Fruit fly (Drosophila melanogaster): ENCODE measurements around the gene Non2.

Gene Non2

DNA sequence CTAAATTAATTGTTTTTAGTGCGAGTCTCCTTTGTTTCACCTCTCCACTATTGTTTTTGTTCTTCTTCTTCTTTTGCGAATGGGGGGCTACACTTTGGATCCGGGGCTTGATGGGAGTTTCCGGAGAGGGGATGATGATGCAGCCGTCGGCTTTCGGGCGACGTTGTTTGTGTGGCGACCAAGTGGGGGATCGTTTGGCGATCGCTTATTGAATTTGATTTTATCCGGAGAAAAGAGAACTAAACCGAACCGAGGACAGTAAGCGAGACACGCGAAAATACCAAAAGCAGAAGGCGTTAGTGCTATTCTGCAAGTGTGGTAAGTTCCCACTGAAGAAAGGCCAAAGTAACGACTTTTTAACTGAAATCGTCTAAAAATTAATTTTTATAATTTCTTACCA lies 5.2 kb downstream of the Non2 start, which contains the start of gene AhcyL1 (continued):
- TF ChIP-seq CG10267 (tag; optimal IDR thresholded peaks at IDR 0.05): peak; percentile 51
- TF ChIP-seq grau (tag; optimal IDR thresholded peaks at IDR 0.05): no peak
- no peak for TF ChIP-seq CG12219 (GFP tag; optimal IDR thresholded peaks at IDR 0.05)
- no peak for TF ChIP-seq Stat92E (GFP tag; optimal IDR thresholded peaks at IDR 0.05)
- no peak for TF ChIP-seq CG3407 (GFP tag; optimal IDR thresholded peaks at IDR 0.05)
- TF ChIP-seq wek (GFP tag; optimal IDR thresholded peaks at IDR 0.05): no peak
- peak; percentile 85 for TF ChIP-seq gfzf (GFP tag; optimal IDR thresholded peaks at IDR 0.05)
- no peak for TF ChIP-seq CG30403 (GFP tag; optimal IDR thresholded peaks at IDR 0.05)
- no peak for TF ChIP-seq CG1647 (GFP tag; optimal IDR thresholded peaks at IDR 0.05)
- no peak for TF ChIP-seq run (tag; optimal IDR thresholded peaks at IDR 0.05)
- TF ChIP-seq CG10462 (GFP tag; optimal IDR thresholded peaks at IDR 0.05): no peak
- TF ChIP-seq CG11560 (tag; IDR thresholded peaks at IDR 0.05): no peak
- TF ChIP-seq CG3726 (GFP tag; IDR thresholded peaks at IDR 0.05): no peak
- no peak for TF ChIP-seq gcm (GFP tag; optimal IDR thresholded peaks at IDR 0.05)
- TF ChIP-seq CG17568 (GFP tag; optimal IDR thresholded peaks at IDR 0.05): no peak
- TF ChIP-seq NC2β (GFP tag; optimal IDR thresholded peaks at IDR 0.05): no peak
- TF ChIP-seq tll (GFP tag; optimal IDR thresholded peaks at IDR 0.05): no peak
- no peak for TF ChIP-seq Blimp-1 (GFP tag; optimal IDR thresholded peaks at IDR 0.05)
- peak; percentile 40; the same call in 1 of the 3 replicates for TF ChIP-seq CG34422 (GFP tag; IDR thresholded peaks at IDR 0.05)
- no peak for TF ChIP-seq CG6689 (GFP tag; IDR thresholded peaks at IDR 0.05)
- no peak for TF ChIP-seq odd (GFP tag; optimal IDR thresholded peaks at IDR 0.05)
- peak; percentile 65 for TF ChIP-seq nom (GFP tag; optimal IDR thresholded peaks at IDR 0.05)
- TF ChIP-seq Aef1 (GFP tag; IDR thresholded peaks at IDR 0.05): no peak
- TF ChIP-seq CG18764 (GFP tag; optimal IDR thresholded peaks at IDR 0.05): no peak
- TF ChIP-seq CG7556 (GFP tag; optimal IDR thresholded peaks at IDR 0.05): no peak
- TF ChIP-seq Hr51 (GFP tag; optimal IDR thresholded peaks at IDR 0.05): no peak
- no peak for TF ChIP-seq vnd (GFP tag; IDR thresholded peaks at IDR 0.05; ENCODE audit: partially characterized antibody)
- TF ChIP-seq Dip3 (GFP tag; optimal IDR thresholded peaks at IDR 0.05): no peak
- TF ChIP-seq eve (GFP tag; optimal IDR thresholded peaks at IDR 0.05): no peak
- no peak for TF ChIP-seq sc (optimal IDR thresholded peaks at IDR 0.05)
- TF ChIP-seq sc (GFP tag; optimal IDR thresholded peaks at IDR 0.05): no peak
- TF ChIP-seq seq (GFP tag; IDR thresholded peaks at IDR 0.05): no peak
- TF ChIP-seq ash1 (GFP tag; optimal IDR thresholded peaks at IDR 0.05): no peak
- TF ChIP-seq crp (GFP tag; optimal IDR thresholded peaks at IDR 0.05): peak in 1 of 2 experiments; percentile 31
- TF ChIP-seq da (GFP tag; optimal IDR thresholded peaks at IDR 0.05): no peak
- TF ChIP-seq repo (GFP tag; optimal IDR thresholded peaks at IDR 0.05): no peak
- no peak for TF ChIP-seq ro (GFP tag; IDR thresholded peaks at IDR 0.05)
- peak; percentile 11; the same call in 1 of the 2 replicates for TF ChIP-seq Scr (GFP tag; IDR thresholded peaks at IDR 0.05; ENCODE audit: partially characterized antibody)
- no peak for TF ChIP-seq D (optimal IDR thresholded peaks at IDR 0.05)
- TF ChIP-seq D (GFP tag; optimal IDR thresholded peaks at IDR 0.05): no peak
- no peak for TF ChIP-seq CG11456 (GFP tag; IDR thresholded peaks at IDR 0.05)
- TF ChIP-seq CG11247 (GFP tag; IDR thresholded peaks at IDR 0.05): no peak
- TF ChIP-seq cwo (GFP tag; optimal IDR thresholded peaks at IDR 0.05): no peak
- TF ChIP-seq CG14667 (GFP tag; IDR thresholded peaks at IDR 0.05): no peak
- TF ChIP-seq CG13894 (tag; optimal IDR thresholded peaks at IDR 0.05): no peak
- no peak for TF ChIP-seq pan (optimal IDR thresholded peaks at IDR 0.05)
- TF ChIP-seq pan (GFP tag; optimal IDR thresholded peaks at IDR 0.05 in 1 of 2, IDR thresholded peaks at IDR 0.05 in 1 of 2): no peak
- TF ChIP-seq CG1603 (tag; optimal IDR thresholded peaks at IDR 0.05): peak; percentile 42
- no peak for TF ChIP-seq Awh (GFP tag; IDR thresholded peaks at IDR 0.05)
- peak; percentile 9 for TF ChIP-seq nmo (GFP tag; optimal IDR thresholded peaks at IDR 0.05)
- no peak for TF ChIP-seq CG8290 (GFP tag; optimal IDR thresholded peaks at IDR 0.05)
- TF ChIP-seq CG8290 (tag; optimal IDR thresholded peaks at IDR 0.05): no peak

Measured in whole organism, embryonic.